Fruit fly (Drosophila melanogaster) whole organism, embryonic: ENCODE data around the gene CG44094.

Source experiments
- Atf3 ChIP-seq: fragments of 200-800 bp; sonication (Bioruptor generic); optimal IDR thresholded peaks from 3 replicates; lab custom pipeline; 2016; ENCODE audit warnings: missing biosample characterization, missing genetic modification characterization
- BEAF-32 ChIP-seq: fragments of 200-800 bp; sonication (Bioruptor generic); optimal IDR thresholded peaks from 3 replicates; lab custom pipeline; 2017; ENCODE audit warnings: missing biosample characterization, missing genetic modification characterization, mild to moderate bottlenecking, moderate library complexity, missing genetic modification reagents
- CG10274 ChIP-seq: fragments of 200-800 bp; sonication (Bioruptor generic); optimal IDR thresholded peaks from 3 replicates; lab custom pipeline; 2017; ENCODE audit warnings: missing biosample characterization, mild to moderate bottlenecking, missing genetic modification characterization
- CG11085 ChIP-seq: fragments of 200-800 bp; sonication (Bioruptor generic); IDR thresholded peaks from 2 replicates; pipeline ENCODE4 v1.3.6; 2022; ENCODE audit warnings: missing biosample characterization, missing genetic modification characterization
- CG11093 ChIP-seq: fragments of 200-800 bp; sonication (Bioruptor generic); IDR thresholded peaks from 3 replicates; pipeline ENCODE4 v1.3.6; 2022; ENCODE audit warnings: missing biosample characterization, missing genetic modification characterization
- CG13296 ChIP-seq: fragments of 200-800 bp; sonication (Bioruptor generic); optimal IDR thresholded peaks from 3 replicates; lab custom pipeline; 2018; ENCODE audit warnings: missing biosample characterization, mild to moderate bottlenecking, missing genetic modification characterization
- CG13424 ChIP-seq: fragments of 200-800 bp; sonication (Bioruptor generic); optimal IDR thresholded peaks from 2 replicates; lab custom pipeline; 2019; ENCODE audit warnings: missing biosample characterization, mild to moderate bottlenecking, missing genetic modification characterization, moderate library complexity
- CG14667 ChIP-seq: fragments of 200-800 bp; sonication (Bioruptor generic); IDR thresholded peaks from 2 replicates; pipeline ENCODE4 v1.3.6; 2022; ENCODE audit warnings: missing biosample characterization, missing genetic modification characterization
- CG15601 ChIP-seq: fragments of 200-800 bp; sonication (Bioruptor generic); optimal IDR thresholded peaks from 3 replicates; lab custom pipeline; 2019; ENCODE audit warnings: missing biosample characterization, mild to moderate bottlenecking, missing genetic modification characterization, moderate library complexity
- CG2712 ChIP-seq: fragments of 200-800 bp; optimal IDR thresholded peaks from 3 replicates; lab custom pipeline; 2019; ENCODE audit warnings: missing biosample characterization, mild to moderate bottlenecking, missing genetic modification characterization, moderate library complexity
- CG30403 ChIP-seq: fragments of 200-800 bp; sonication (Bioruptor generic); optimal IDR thresholded peaks from 3 replicates; lab custom pipeline; 2016; ENCODE audit warnings: missing biosample characterization, missing genetic modification characterization
- CG31388 ChIP-seq: fragments of 200-800 bp; sonication (Bioruptor generic); optimal IDR thresholded peaks from 2 replicates; lab custom pipeline; 2016; ENCODE audit warnings: missing biosample characterization, missing genetic modification characterization
- CG3407 ChIP-seq: fragments of 200-800 bp; sonication (Bioruptor generic); optimal IDR thresholded peaks from 2 replicates; lab custom pipeline; 2018; ENCODE audit warnings: missing biosample characterization, mild to moderate bottlenecking, missing genetic modification characterization
- CG6791 ChIP-seq: fragments of 200-800 bp; sonication (Bioruptor generic); IDR thresholded peaks from 3 replicates; pipeline ENCODE4 v1.3.6; 2022; ENCODE audit warnings: missing biosample characterization, missing genetic modification characterization; ENCODE audit not compliant: partially characterized antibody
- CG8089 ChIP-seq: fragments of 200-800 bp; sonication (Bioruptor generic); optimal IDR thresholded peaks from 3 replicates; lab custom pipeline; 2016; ENCODE audit warnings: missing biosample characterization, missing genetic modification characterization
- CG9215 ChIP-seq: fragments of 200-800 bp; sonication (Bioruptor generic); IDR thresholded peaks from 2 replicates; pipeline ENCODE4 v1.3.6; 2022; ENCODE audit warnings: missing biosample characterization, missing genetic modification characterization
- Camta ChIP-seq: fragments of 200-800 bp; sonication (Bioruptor generic); optimal IDR thresholded peaks from 2 replicates; lab custom pipeline; 2016; ENCODE audit warnings: missing biosample characterization, missing genetic modification characterization
- CrebB ChIP-seq: fragments of 200-800 bp; sonication (Bioruptor generic); optimal IDR thresholded peaks from 3 replicates; lab custom pipeline; 2018; ENCODE audit warnings: missing biosample characterization, mild to moderate bottlenecking, missing genetic modification characterization
- Dp ChIP-seq: fragments of 200-800 bp; sonication (Bioruptor generic); optimal IDR thresholded peaks from 2 replicates; lab custom pipeline; 2018; ENCODE audit warnings: missing biosample characterization, mild to moderate bottlenecking, missing genetic modification characterization, moderate library complexity
- Eip74EF ChIP-seq, 2 experiments: fragments of 200-800 bp in 1 of 2; fragments of >200 bp in 1 of 2; sonication (Bioruptor generic) in 1 of 2; optimal IDR thresholded peaks; 2 replicates each; lab custom pipeline; 2017 to 2019; ENCODE audit warnings: missing biosample characterization in 2 of 2, missing genetic modification characterization in 2 of 2, mild to moderate bottlenecking in 1 of 2, moderate library complexity in 1 of 2
- HLH4C ChIP-seq: fragments of 200-800 bp; sonication (Bioruptor generic); IDR thresholded peaks from 3 replicates; pipeline ENCODE4 v1.3.6; 2022; ENCODE audit warnings: missing biosample characterization, missing genetic modification characterization; ENCODE audit not compliant: partially characterized antibody
- HLHmδ ChIP-seq: fragments of 200-800 bp; sonication (Bioruptor generic); optimal IDR thresholded peaks from 2 replicates; lab custom pipeline; 2018; ENCODE audit warnings: missing biosample characterization, mild to moderate bottlenecking, missing genetic modification characterization, moderate library complexity
- Hr51 ChIP-seq, 2 experiments: fragments of 200-800 bp; sonication (Bioruptor generic); optimal IDR thresholded peaks; 2 replicates in 1 of 2; 3 replicates in 1 of 2; lab custom pipeline; 2016 to 2018; ENCODE audit warnings: missing biosample characterization in 2 of 2, missing genetic modification characterization in 2 of 2, mild to moderate bottlenecking in 1 of 2, moderate library complexity in 1 of 2
- MBD-R2 ChIP-seq: fragments of 200-800 bp; sonication (Bioruptor generic); IDR thresholded peaks from 2 replicates; pipeline ENCODE4 v1.3.6; 2022; ENCODE audit warnings: missing biosample characterization, missing genetic modification characterization
- MTF-1 ChIP-seq: fragments of 200-800 bp; sonication (Bioruptor generic); optimal IDR thresholded peaks from 2 replicates; lab custom pipeline; 2018; ENCODE audit warnings: missing biosample characterization, mild to moderate bottlenecking, missing genetic modification characterization, borderline replicate concordance
- Myb ChIP-seq: fragments of 200-800 bp; sonication (Bioruptor generic); optimal IDR thresholded peaks from 2 replicates; lab custom pipeline; 2016; ENCODE audit warnings: missing biosample characterization, missing genetic modification characterization
- NC2β ChIP-seq: fragments of 200-800 bp; sonication (Bioruptor generic); optimal IDR thresholded peaks from 2 replicates; lab custom pipeline; 2016; ENCODE audit warnings: missing biosample characterization, missing genetic modification characterization
- Opbp ChIP-seq: fragments of 200-800 bp; sonication (Bioruptor generic); IDR thresholded peaks from 3 replicates; pipeline ENCODE4 v1.3.6; 2022; ENCODE audit warnings: missing biosample characterization, missing genetic modification characterization; ENCODE audit not compliant: partially characterized antibody
- Poxn ChIP-seq: fragments of 200-800 bp; sonication (Bioruptor generic); IDR thresholded peaks from 2 replicates; pipeline ENCODE4 v1.3.6; 2022; ENCODE audit warnings: missing biosample characterization, missing genetic modification characterization
- Sry-β ChIP-seq: fragments of 200-800 bp; sonication (Bioruptor generic); optimal IDR thresholded peaks from 2 replicates; lab custom pipeline; 2018; ENCODE audit warnings: missing biosample characterization, mild to moderate bottlenecking, missing genetic modification characterization, moderate library complexity
- Ssrp ChIP-seq: fragments of 200-800 bp; sonication (Bioruptor generic); optimal IDR thresholded peaks from 2 replicates; lab custom pipeline; 2018; ENCODE audit warnings: missing biosample characterization, mild to moderate bottlenecking, missing genetic modification characterization, moderate library complexity
- Xbp1 ChIP-seq: fragments of 200-800 bp; sonication (Bioruptor generic); optimal IDR thresholded peaks from 3 replicates; lab custom pipeline; 2016; ENCODE audit warnings: missing biosample characterization, mild to moderate bottlenecking, missing genetic modification characterization
- YL-1 ChIP-seq: fragments of 200-800 bp; sonication (Bioruptor generic); optimal IDR thresholded peaks from 3 replicates; lab custom pipeline; 2017; ENCODE audit warnings: missing biosample characterization, mild to moderate bottlenecking, missing genetic modification characterization
- dati ChIP-seq: fragments of 200-800 bp; sonication (Bioruptor generic); IDR thresholded peaks from 2 replicates; pipeline ENCODE4 v1.3.6; 2022; ENCODE audit warnings: missing biosample characterization, missing genetic modification characterization
- dysf ChIP-seq: fragments of 200-800 bp; sonication (Bioruptor generic); IDR thresholded peaks from 3 replicates; pipeline ENCODE4 v1.3.6; 2022; ENCODE audit warnings: missing biosample characterization, missing genetic modification characterization
- eve ChIP-seq, 2 experiments: fragments of >200 bp; optimal IDR thresholded peaks; 2 replicates each; lab custom pipeline; 2017; ENCODE audit warnings: missing biosample characterization in 2 of 2, missing genetic modification characterization in 2 of 2
- fd96Cb ChIP-seq: fragments of 200-800 bp; sonication (Bioruptor generic); optimal IDR thresholded peaks from 2 replicates; lab custom pipeline; 2018; ENCODE audit warnings: missing biosample characterization, mild to moderate bottlenecking, missing genetic modification characterization, moderate library complexity
- gro ChIP-seq: fragments of 200-800 bp; sonication (Bioruptor generic); optimal IDR thresholded peaks from 2 replicates; lab custom pipeline; 2016; ENCODE audit warnings: missing biosample characterization, missing genetic modification characterization
- jing ChIP-seq: fragments of 200-800 bp; sonication (Bioruptor generic); optimal IDR thresholded peaks from 2 replicates; lab custom pipeline; 2018; ENCODE audit warnings: missing biosample characterization, mild to moderate bottlenecking, missing genetic modification characterization
- lmd ChIP-seq: fragments of 200-800 bp; sonication (Bioruptor generic); IDR thresholded peaks from 2 replicates; pipeline ENCODE4 v1.3.6; 2022; ENCODE audit warnings: missing biosample characterization, missing genetic modification characterization
- nerfin-2 ChIP-seq: fragments of 200-800 bp; sonication (Bioruptor generic); IDR thresholded peaks from 2 replicates; pipeline ENCODE4 v1.3.6; 2022; ENCODE audit warnings: missing biosample characterization, missing genetic modification characterization; ENCODE audit not compliant: partially characterized antibody
- pan ChIP-seq, 4 experiments: fragments of >200 bp in 3 of 4; fragments of 200-800 bp in 1 of 4; sonication (Bioruptor generic) in 1 of 4; optimal IDR thresholded peaks in 3 of 4; IDR thresholded peaks in 1 of 4; 2 replicates each; pipeline versions ENCODE4 v1.3.6 to Lab custom; 2017 to 2022; ENCODE audit warnings: missing biosample characterization in 2 of 4, missing genetic modification characterization in 2 of 4, mixed read lengths in 1 of 4
- row ChIP-seq: fragments of 200-800 bp; sonication (Bioruptor generic); IDR thresholded peaks from 3 replicates; pipeline ENCODE4 v1.3.6; 2022; ENCODE audit warnings: missing biosample characterization, missing genetic modification characterization
- so ChIP-seq: fragments of 200-800 bp; sonication (Bioruptor generic); IDR thresholded peaks from 3 replicates; pipeline ENCODE4 v1.3.6; 2022; ENCODE audit warnings: missing biosample characterization, missing genetic modification characterization
- sob ChIP-seq: fragments of 200-800 bp; sonication (Bioruptor generic); IDR thresholded peaks from 2 replicates; pipeline ENCODE4 v1.3.6; 2022; ENCODE audit warnings: missing biosample characterization, missing genetic modification characterization
- tna ChIP-seq: fragments of 200-800 bp; sonication (Bioruptor generic); IDR thresholded peaks from 2 replicates; pipeline ENCODE4 v1.3.6; 2022; ENCODE audit warnings: missing biosample characterization, missing genetic modification characterization; ENCODE audit not compliant: partially characterized antibody
- unc-4 ChIP-seq: fragments of 200-800 bp; sonication (Bioruptor generic); IDR thresholded peaks from 2 replicates; pipeline ENCODE4 v1.3.6; 2022; ENCODE audit warnings: missing biosample characterization, missing genetic modification characterization; ENCODE audit not compliant: partially characterized antibody
- vfl ChIP-seq: fragments of 200-800 bp; sonication (Bioruptor generic); optimal IDR thresholded peaks from 2 replicates; lab custom pipeline; 2016; ENCODE audit warnings: missing biosample characterization, missing genetic modification characterization

The CG44094 gene

dm6 chr3R:14569411-14570107 lies 6.9 kb downstream of the CG44094 start, which contains the start of gene Cys (continued):
- TF ChIP-seq dysf (no peak), CG9215 (GFP tag; lab: Robert Waterston, UW) (no peak), CG11085 (no peak), so (no peak), CG13296 (no peak), YL-1 (GFP tag; lab: Kevin White, UChicago) (no peak), Myb (GFP tag; lab: Kevin White, UChicago) (no peak), Hr51 (GFP tag; optimal IDR thresholded peaks at IDR 0.05; lab: Kevin White, UChicago) (no peak), MTF-1 (GFP tag; lab: Kevin White, UChicago) (no peak), eve (GFP tag; optimal IDR thresholded peaks at IDR 0.05; lab: Kevin White, UChicago) (no peak), unc-4 (GFP tag; lab: Robert Waterston, UW) (no peak), Sry-β (GFP tag; lab: Kevin White, UChicago) (no peak), CG2712 (tag; lab: Kevin White, UChicago) (no peak), CG11093 (GFP tag; lab: Robert Waterston, UW) (no peak), Eip74EF (GFP tag; optimal IDR thresholded peaks at IDR 0.05; lab: Kevin White, UChicago) (peak in 1 of 2 experiments; percentile 15), BEAF-32 (GFP tag; lab: Kevin White, UChicago) (no peak), sob (GFP tag; lab: Robert Waterston, UW) (peak; percentile 39; the same call in 1 of the 2 replicates), CrebB (peak; percentile 36), nerfin-2 (no peak), CG3407 (GFP tag; lab: Kevin White, UChicago) (no peak), Poxn (GFP tag; lab: Robert Waterston, UW) (no peak), lmd (GFP tag; lab: Robert Waterston, UW) (no peak), Camta (GFP tag; lab: Kevin White, UChicago) (no peak), CG30403 (GFP tag; lab: Kevin White, UChicago) (no peak), MBD-R2 (GFP tag; lab: Robert Waterston, UW) (peak; percentile 24; the same call in 1 of the 2 replicates), row (no peak; the same call in 2 of the 3 replicates), Opbp (GFP tag; lab: Robert Waterston, UW) (0 out of 3 replicates have a peak, but pooled peaks have one; percentile 9), Atf3 (GFP tag; lab: Kevin White, UChicago) (no peak), CG15601 (tag; lab: Kevin White, UChicago) (peak; percentile 26), CG8089 (GFP tag; lab: Kevin White, UChicago) (no peak), dati (GFP tag; lab: Robert Waterston, UW) (no peak), vfl (GFP tag; lab: Kevin White, UChicago) (no peak), pan (optimal IDR thresholded peaks at IDR 0.05; lab: Kevin White, UChicago) (no peak), pan (GFP tag; optimal IDR thresholded peaks at IDR 0.05 in 1 of 2, IDR thresholded peaks at IDR 0.05 in 1 of 2) (peak in 1 of 2 experiments; percentile 26), CG10274 (no peak), Dp (GFP tag; lab: Kevin White, UChicago) (no peak), CG14667 (GFP tag; lab: Robert Waterston, UW) (no peak), gro (GFP tag; lab: Kevin White, UChicago) (no peak), CG13424 (tag; lab: Kevin White, UChicago) (no peak), HLHmδ (no peak), CG6791 (GFP tag; lab: Robert Waterston, UW) (peak; percentile 46; the same call in 1 of the 3 replicates), HLH4C (GFP tag; lab: Robert Waterston, UW) (0 out of 3 replicates have a peak, but pooled peaks have one; percentile 12), Ssrp (tag; lab: Kevin White, UChicago) (no peak), jing (GFP tag; lab: Kevin White, UChicago) (no peak), fd96Cb (tag; lab: Kevin White, UChicago) (no peak), CG31388 (GFP tag; lab: Kevin White, UChicago) (no peak), NC2β (GFP tag; lab: Kevin White, UChicago) (no peak), Xbp1 (no peak), tna (GFP tag; lab: Robert Waterston, UW) (no peak)
